Worm (Caenorhabditis elegans) whole organism, young adult: ENCODE data around the gene cct-5.
A peak's percentile ranks its signal among the peaks of the same experiment; 100 is the strongest.

ENCODE experiments used
- B0336.3 ChIP-seq: fragments of 200-800 bp; sonication (Bioruptor generic); IDR thresholded peaks from 2 replicates; pipeline ENCODE4 v1.3.6; 2022; ENCODE audit warnings: missing genetic modification characterization, missing compliant biosample characterization
- C06A6.2 ChIP-seq: fragments of 200-800 bp; sonication (Bioruptor generic); conservative IDR thresholded peaks from 2 replicates; pipeline ENCODE4 v1.3.6; 2022; ENCODE audit warnings: missing genetic modification characterization, missing compliant biosample characterization
- D2030.7 ChIP-seq: fragments of 200-800 bp; sonication (Bioruptor generic); IDR thresholded peaks from 2 replicates; pipeline ENCODE4 v1.3.6; 2022; ENCODE audit warnings: missing genetic modification reagents, missing genetic modification characterization, missing compliant biosample characterization
- F10E7.11 ChIP-seq: sonication (generic microtip); optimal IDR thresholded peaks from 2 replicates; lab custom pipeline; 2017; ENCODE audit warnings: mild to moderate bottlenecking, missing genetic modification characterization, moderate library complexity, missing compliant biosample characterization
- F22D6.2 ChIP-seq: sonication (generic microtip); optimal IDR thresholded peaks from 2 replicates; lab custom pipeline; 2016; ENCODE audit warnings: mild to moderate bottlenecking, missing genetic modification characterization, missing compliant biosample characterization
- F23B12.7 ChIP-seq: sonication (generic microtip); optimal IDR thresholded peaks from 2 replicates; lab custom pipeline; 2017; ENCODE audit warnings: missing genetic modification characterization, mild to moderate bottlenecking, missing compliant biosample characterization, antibody characterized with exemption, moderate library complexity; ENCODE audit not compliant: insufficient read depth
- F57A8.1 ChIP-seq: fragments of 200-800 bp; sonication (Bioruptor generic); optimal IDR thresholded peaks from 2 replicates; lab custom pipeline; 2018; ENCODE audit warnings: mild to moderate bottlenecking, missing genetic modification characterization, moderate library complexity, missing compliant biosample characterization
- K11D2.4 ChIP-seq: fragments of 200-800 bp; sonication (Bioruptor generic); IDR thresholded peaks from 2 replicates; pipeline ENCODE4 v1.3.6; 2022; ENCODE audit warnings: missing genetic modification reagents, missing genetic modification characterization, missing compliant biosample characterization
- Y53G8AR.9 ChIP-seq: fragments of 200-800 bp; sonication (Bioruptor generic); conservative IDR thresholded peaks from 2 replicates; pipeline ENCODE4 v1.3.6; 2022; ENCODE audit warnings: missing genetic modification reagents, missing genetic modification characterization, missing compliant biosample characterization
- Y56A3A.18 ChIP-seq: fragments of 200-800 bp; sonication (Bioruptor generic); IDR thresholded peaks from 2 replicates; pipeline ENCODE4 v1.3.6; 2022; ENCODE audit warnings: missing genetic modification reagents, missing genetic modification characterization, missing compliant biosample characterization
- Y79H2A.3 ChIP-seq: fragments of 200-800 bp; sonication (Bioruptor generic); conservative IDR thresholded peaks from 2 replicates; pipeline ENCODE4 v1.3.6; 2022; ENCODE audit warnings: missing genetic modification reagents, missing genetic modification characterization, missing compliant biosample characterization
- akir-1 ChIP-seq: fragments of 200-800 bp; sonication (Bioruptor generic); optimal IDR thresholded peaks from 2 replicates; lab custom pipeline; 2018; ENCODE audit warnings: mild to moderate bottlenecking, missing genetic modification characterization, moderate library complexity, missing compliant biosample characterization
- aptf-2 ChIP-seq: fragments of 200-800 bp; sonication (Bioruptor generic); conservative IDR thresholded peaks from 2 replicates; pipeline ENCODE4 v1.3.6; 2022; ENCODE audit warnings: missing genetic modification reagents, missing genetic modification characterization, missing compliant biosample characterization
- atf-7 ChIP-seq: sonication (generic microtip); optimal IDR thresholded peaks from 2 replicates; lab custom pipeline; 2017; ENCODE audit warnings: mild to moderate bottlenecking, missing genetic modification characterization, missing compliant biosample characterization
- athp-1 ChIP-seq: sonication (generic microtip); optimal IDR thresholded peaks from 2 replicates; lab custom pipeline; 2017; ENCODE audit warnings: mild to moderate bottlenecking, missing genetic modification characterization, missing compliant biosample characterization
- attf-6 ChIP-seq: fragments of 200-800 bp; sonication (Bioruptor generic); IDR thresholded peaks from 2 replicates; pipeline ENCODE4 v1.3.6; 2022; ENCODE audit warnings: missing genetic modification reagents, missing genetic modification characterization, missing compliant biosample characterization
- bed-1 ChIP-seq: fragments of 200-800 bp; sonication (Bioruptor generic); IDR thresholded peaks from 2 replicates; pipeline ENCODE4 v1.3.6; 2022; ENCODE audit warnings: missing genetic modification reagents, missing genetic modification characterization, missing compliant biosample characterization
- ceh-100 ChIP-seq: fragments of 200-800 bp; sonication (Bioruptor generic); IDR thresholded peaks from 2 replicates; pipeline ENCODE4 v1.3.6; 2022; ENCODE audit warnings: missing genetic modification reagents, missing genetic modification characterization, missing compliant biosample characterization
- chd-7 ChIP-seq: sonication (generic microtip); optimal IDR thresholded peaks from 2 replicates; lab custom pipeline; 2016; ENCODE audit warnings: mild to moderate bottlenecking, missing genetic modification characterization, moderate library complexity, missing compliant biosample characterization
- dpff-1 ChIP-seq: sonication (generic microtip); optimal IDR thresholded peaks from 2 replicates; lab custom pipeline; 2017; ENCODE audit warnings: mild to moderate bottlenecking, missing genetic modification characterization, missing compliant biosample characterization
- egl-44 ChIP-seq: fragments of 200-800 bp; sonication (Bioruptor generic); IDR thresholded peaks from 2 replicates; pipeline ENCODE4 v1.3.6; 2022; ENCODE audit warnings: missing genetic modification reagents, missing genetic modification characterization, missing compliant biosample characterization
- egrh-3 ChIP-seq: fragments of 200-800 bp; sonication (Bioruptor generic); IDR thresholded peaks from 2 replicates; pipeline ENCODE4 v1.3.6; 2022; ENCODE audit warnings: missing genetic modification reagents, missing genetic modification characterization, missing compliant biosample characterization
- ekl-4 ChIP-seq: fragments of 200-800 bp; sonication (Bioruptor generic); IDR thresholded peaks from 2 replicates; pipeline ENCODE4 v1.3.6; 2022; ENCODE audit warnings: missing genetic modification reagents, missing genetic modification characterization, missing compliant biosample characterization
- ets-4 ChIP-seq: fragments of 200-800 bp; sonication (Bioruptor generic); optimal IDR thresholded peaks from 2 replicates; lab custom pipeline; 2018; ENCODE audit warnings: mild to moderate bottlenecking, missing genetic modification characterization, missing compliant biosample characterization
- him-1 ChIP-seq: sonication (generic microtip); optimal IDR thresholded peaks from 2 replicates; lab custom pipeline; 2016; ENCODE audit warnings: missing genotype, missing genetic modification reagents, missing genetic modification characterization, missing compliant biosample characterization
- hmg-1.2 ChIP-seq: fragments of 200-800 bp; sonication (Bioruptor generic); IDR thresholded peaks from 2 replicates; pipeline ENCODE4 v1.3.6; 2022; ENCODE audit warnings: missing genetic modification reagents, missing genetic modification characterization, missing compliant biosample characterization
- lag-1 ChIP-seq: fragments of 200-800 bp; sonication (Bioruptor generic); IDR thresholded peaks from 2 replicates; pipeline ENCODE4 v1.3.6; 2022; ENCODE audit warnings: missing genetic modification reagents, missing genetic modification characterization, missing compliant biosample characterization
- let-526 ChIP-seq: fragments of 200-800 bp; sonication (Bioruptor generic); IDR thresholded peaks from 2 replicates; pipeline ENCODE4 v1.3.6; 2022; ENCODE audit warnings: missing genetic modification reagents, missing genetic modification characterization, missing compliant biosample characterization
- madf-10 ChIP-seq: sonication (generic microtip); optimal IDR thresholded peaks from 2 replicates; lab custom pipeline; 2016; ENCODE audit warnings: mild to moderate bottlenecking, missing genetic modification characterization, missing compliant biosample characterization
- pha-4 ChIP-seq: fragments of 150-350 bp; sonication (generic microtip); optimal IDR thresholded peaks from 2 replicates; lab custom pipeline; 2014; ENCODE audit warnings: missing biosample characterization, missing genetic modification reagents, missing genetic modification characterization
- rcor-1 ChIP-seq: fragments of 200-800 bp; sonication (Bioruptor generic); IDR thresholded peaks from 2 replicates; pipeline ENCODE4 v1.3.6; 2022; ENCODE audit warnings: missing genetic modification reagents, missing genetic modification characterization, missing compliant biosample characterization
- rpc-1 ChIP-seq, 2 experiments: fragments of 150-350 bp in 1 of 2; sonication (generic microtip) in 1 of 2; optimal IDR thresholded peaks; 2 replicates each; lab custom pipeline; 2014 to 2018; ENCODE audit warnings: missing biosample characterization in 1 of 2, missing genetic modification characterization in 1 of 2, missing genetic modification reagents in 1 of 2, missing genotype in 1 of 2
- somi-1 ChIP-seq: fragments of 200-800 bp; sonication (Bioruptor generic); optimal IDR thresholded peaks from 2 replicates; lab custom pipeline; 2018; ENCODE audit warnings: mild to moderate bottlenecking, missing genetic modification characterization, missing compliant biosample characterization
- sptf-2 ChIP-seq: fragments of 200-800 bp; sonication (Bioruptor generic); optimal IDR thresholded peaks from 2 replicates; lab custom pipeline; 2018; ENCODE audit warnings: mild to moderate bottlenecking, missing genetic modification characterization, missing compliant biosample characterization
- tbx-9 ChIP-seq: sonication (generic microtip); optimal IDR thresholded peaks from 2 replicates; lab custom pipeline; 2016; ENCODE audit warnings: borderline replicate concordance, missing genetic modification characterization, inconsistent platforms, missing compliant biosample characterization
- tlf-1 ChIP-seq: fragments of 200-800 bp; sonication (Bioruptor generic); optimal IDR thresholded peaks from 2 replicates; lab custom pipeline; 2018; ENCODE audit warnings: mild to moderate bottlenecking, missing genetic modification characterization, missing compliant biosample characterization
- unc-130 ChIP-seq: sonication (generic microtip); optimal IDR thresholded peaks from 2 replicates; lab custom pipeline; 2016; ENCODE audit warnings: missing genetic modification reagents, missing genetic modification characterization, missing compliant biosample characterization
- xnd-1 ChIP-seq: sonication (generic microtip); optimal IDR thresholded peaks from 2 replicates; lab custom pipeline; 2016; ENCODE audit warnings: missing genotype, missing genetic modification reagents, missing genetic modification characterization, missing compliant biosample characterization
- ztf-26 ChIP-seq: sonication (generic microtip); optimal IDR thresholded peaks from 2 replicates; lab custom pipeline; 2017; ENCODE audit warnings: missing genetic modification characterization, missing compliant biosample characterization
- ztf-28 ChIP-seq: fragments of 200-800 bp; sonication (Bioruptor generic); IDR thresholded peaks from 2 replicates; pipeline ENCODE4 v1.3.6; 2022; ENCODE audit warnings: missing genetic modification reagents, missing genetic modification characterization, missing compliant biosample characterization

The cct-5 gene

ce11 chrIII:4470793-4471192, 37.1 kb downstream of the cct-5 start (continued):
- TF ChIP-seq lag-1 (no peak), attf-6 (GFP tag; lab: Robert Waterston, UW) (0 out of 2 replicates have a peak, but pooled peaks have one; percentile 21), let-526 (GFP tag; lab: Robert Waterston, UW) (peak; percentile 67; the same call in 1 of the 2 replicates), ceh-100 (GFP tag; lab: Robert Waterston, UW) (peak; percentile 61), atf-7 (tag; lab: Kevin White, UChicago) (peak; percentile 72), F10E7.11 (tag; lab: Kevin White, UChicago) (peak; percentile 73), madf-10 (peak; percentile 72), chd-7 (tag; lab: Kevin White, UChicago) (peak; percentile 64), him-1 (tag; lab: Kevin White, UChicago) (peak; percentile 97), F57A8.1 (GFP tag; lab: Kevin White, UChicago) (no peak), D2030.7 (peak; percentile 55), sptf-2 (GFP tag; lab: Kevin White, UChicago) (no peak), Y79H2A.3 (GFP tag; lab: Robert Waterston, UW) (no peak), ztf-26 (tag; lab: Kevin White, UChicago) (peak; percentile 66), ets-4 (GFP tag; lab: Kevin White, UChicago) (no peak), pha-4 (tag; lab: Kevin White, UChicago) (no peak), Y56A3A.18 (GFP tag; lab: Robert Waterston, UW) (peak; percentile 78; the same call in 1 of the 2 replicates), egrh-3 (no peak; the same call in 1 of the 2 replicates), rcor-1 (peak; percentile 81), Y53G8AR.9 (GFP tag; lab: Robert Waterston, UW) (peak; percentile 67; the same call in 1 of the 2 replicates), egl-44 (GFP tag; lab: Robert Waterston, UW) (peak; percentile 82; the same call in 1 of the 2 replicates), athp-1 (peak; percentile 54), tbx-9 (tag; lab: Kevin White, UChicago) (no peak), xnd-1 (peak; percentile 20), aptf-2 (GFP tag; lab: Robert Waterston, UW) (no peak), dpff-1 (tag; lab: Kevin White, UChicago) (peak; percentile 81), unc-130 (GFP tag; lab: Kevin White, UChicago) (peak; percentile 73), tlf-1 (peak; percentile 13), B0336.3 (0 out of 2 replicates have a peak, but pooled peaks have one; percentile 44), F23B12.7 (tag; lab: Kevin White, UChicago) (peak; percentile 93), F22D6.2 (tag; lab: Kevin White, UChicago) (no peak), akir-1 (GFP tag; lab: Kevin White, UChicago) (no peak), C06A6.2 (GFP tag; lab: Robert Waterston, UW) (peak; percentile 73), somi-1 (GFP tag; lab: Kevin White, UChicago) (peak; percentile 58), rpc-1 (optimal IDR thresholded peaks at IDR 0.05; lab: Kevin White, UChicago) (peak; percentile 89), rpc-1 (tag; optimal IDR thresholded peaks at IDR 0.05; lab: Kevin White, UChicago) (peak; percentile 90), ztf-28 (GFP tag; lab: Robert Waterston, UW) (0 out of 2 replicates have a peak, but pooled peaks have one; percentile 53), K11D2.4 (GFP tag; lab: Robert Waterston, UW) (0 out of 2 replicates have a peak, but pooled peaks have one; percentile 45), bed-1 (GFP tag; lab: Robert Waterston, UW) (peak; percentile 24; the same call in 1 of the 2 replicates), ekl-4 (peak; percentile 50; the same call in 1 of the 2 replicates), hmg-1.2 (GFP tag; lab: Robert Waterston, UW) (peak; percentile 75)
